Fruit fly (Drosophila melanogaster) whole organism, embryonic: ENCODE data around the gene Faa.

Experiments
- Atf3 ChIP-seq: fragments of 200-800 bp; sonication (Bioruptor generic); optimal IDR thresholded peaks from 3 replicates; lab custom pipeline; 2016; ENCODE audit warnings: missing biosample characterization, missing genetic modification characterization
- Awh ChIP-seq: fragments of 200-800 bp; sonication (Bioruptor generic); IDR thresholded peaks from 2 replicates; pipeline ENCODE4, ENCODE4 v1.3.6; 2022; ENCODE audit warnings: missing biosample characterization, missing genetic modification characterization
- C15 ChIP-seq: fragments of 200-800 bp; sonication (Bioruptor generic); IDR thresholded peaks from 3 replicates; pipeline ENCODE4 v1.3.6; 2022; ENCODE audit warnings: missing biosample characterization, missing genetic modification characterization
- CG10543 ChIP-seq: fragments of 200-800 bp; sonication (Bioruptor generic); optimal IDR thresholded peaks from 3 replicates; lab custom pipeline; 2017; ENCODE audit warnings: missing biosample characterization, mild to moderate bottlenecking, missing genetic modification characterization, moderate library complexity
- CG10654 ChIP-seq: fragments of 200-800 bp; sonication (Bioruptor generic); optimal IDR thresholded peaks from 2 replicates; lab custom pipeline; 2016; ENCODE audit warnings: missing biosample characterization, missing genetic modification characterization
- CG11456 ChIP-seq: fragments of 200-800 bp; sonication (Bioruptor generic); IDR thresholded peaks from 3 replicates; pipeline ENCODE4 v1.3.6; 2022; ENCODE audit warnings: missing biosample characterization, missing genetic modification characterization
- CG11696 ChIP-seq: fragments of 200-800 bp; sonication (Bioruptor generic); IDR thresholded peaks from 2 replicates; pipeline ENCODE4 v1.3.6; 2022; ENCODE audit warnings: missing biosample characterization, missing genetic modification characterization
- CG12769 ChIP-seq: fragments of 200-800 bp; sonication (Bioruptor generic); optimal IDR thresholded peaks from 2 replicates; lab custom pipeline; 2019; ENCODE audit warnings: missing biosample characterization, mild to moderate bottlenecking, missing genetic modification characterization, moderate library complexity
- CG14050 ChIP-seq: fragments of 200-800 bp; sonication (Bioruptor generic); IDR thresholded peaks from 3 replicates; pipeline ENCODE4 v1.3.6; 2022; ENCODE audit warnings: missing biosample characterization, missing genetic modification characterization
- CG15011 ChIP-seq: fragments of 200-800 bp; sonication (Bioruptor generic); optimal IDR thresholded peaks from 3 replicates; lab custom pipeline; 2018; ENCODE audit warnings: missing biosample characterization, mild to moderate bottlenecking, missing genetic modification characterization
- CG17361 ChIP-seq: fragments of 200-800 bp; sonication (Bioruptor generic); IDR thresholded peaks from 3 replicates; pipeline ENCODE4 v1.3.6; 2022; ENCODE audit warnings: missing biosample characterization, missing genetic modification characterization
- CG18476 ChIP-seq: fragments of 200-800 bp; sonication (Bioruptor generic); optimal IDR thresholded peaks from 2 replicates; lab custom pipeline; 2016; ENCODE audit warnings: missing biosample characterization, mild to moderate bottlenecking, missing genetic modification characterization
- CG2129 ChIP-seq: fragments of 200-800 bp; sonication (Bioruptor generic); IDR thresholded peaks from 2 replicates; pipeline ENCODE4 v1.3.6; 2022; ENCODE audit warnings: missing biosample characterization, missing genetic modification characterization; ENCODE audit not compliant: partially characterized antibody
- CG2199 ChIP-seq: fragments of 200-800 bp; sonication (Bioruptor generic); IDR thresholded peaks from 3 replicates; pipeline ENCODE4 v1.3.6; 2022; ENCODE audit warnings: missing biosample characterization, missing genetic modification characterization
- CG31388 ChIP-seq: fragments of 200-800 bp; sonication (Bioruptor generic); optimal IDR thresholded peaks from 2 replicates; lab custom pipeline; 2016; ENCODE audit warnings: missing biosample characterization, missing genetic modification characterization
- CG3163 ChIP-seq: fragments of 200-800 bp; sonication (Bioruptor generic); optimal IDR thresholded peaks from 3 replicates; lab custom pipeline; 2016; ENCODE audit warnings: missing biosample characterization, missing genetic modification characterization
- CG32532 ChIP-seq: fragments of 200-800 bp; sonication (Bioruptor generic); IDR thresholded peaks from 2 replicates; pipeline ENCODE4 v1.3.6; 2022; ENCODE audit warnings: missing biosample characterization, missing genetic modification characterization
- CG4424 ChIP-seq: fragments of 200-800 bp; sonication (Bioruptor generic); optimal IDR thresholded peaks from 3 replicates; lab custom pipeline; 2016; ENCODE audit warnings: missing biosample characterization, missing genetic modification characterization
- CG5180 ChIP-seq: fragments of 200-800 bp; sonication (Bioruptor generic); optimal IDR thresholded peaks from 3 replicates; lab custom pipeline; 2017; ENCODE audit warnings: missing biosample characterization, missing genetic modification characterization, mild to moderate bottlenecking, moderate library complexity, missing genetic modification reagents
- CG6854 ChIP-seq: fragments of 200-800 bp; sonication (Bioruptor generic); optimal IDR thresholded peaks from 3 replicates; lab custom pipeline; 2017; ENCODE audit warnings: missing biosample characterization, mild to moderate bottlenecking, missing genetic modification characterization
- CG8478 ChIP-seq: fragments of >200 bp; optimal IDR thresholded peaks from 2 replicates; lab custom pipeline; 2018
- Chrac-16 ChIP-seq: fragments of 200-800 bp; sonication (Bioruptor generic); optimal IDR thresholded peaks from 3 replicates; lab custom pipeline; 2016; ENCODE audit warnings: missing biosample characterization, missing genetic modification characterization
- D19A ChIP-seq: fragments of 200-800 bp; optimal IDR thresholded peaks from 3 replicates; lab custom pipeline; 2019; ENCODE audit warnings: missing biosample characterization, mild to moderate bottlenecking, missing genetic modification characterization, moderate library complexity
- Dip2 ChIP-seq: fragments of 200-800 bp; sonication (Bioruptor generic); IDR thresholded peaks from 2 replicates; pipeline ENCODE4 v1.3.6; 2022; ENCODE audit warnings: missing biosample characterization, missing genetic modification characterization
- Elba2 ChIP-seq: fragments of 200-800 bp; sonication (Bioruptor generic); optimal IDR thresholded peaks from 3 replicates; lab custom pipeline; 2016; ENCODE audit warnings: missing biosample characterization, missing genetic modification characterization
- H2.0 ChIP-seq: fragments of 200-800 bp; sonication (Bioruptor generic); IDR thresholded peaks from 2 replicates; pipeline ENCODE4 v1.3.6; 2022; ENCODE audit warnings: missing biosample characterization, missing genetic modification characterization
- HLH4C ChIP-seq: fragments of 200-800 bp; sonication (Bioruptor generic); IDR thresholded peaks from 3 replicates; pipeline ENCODE4 v1.3.6; 2022; ENCODE audit warnings: missing biosample characterization, missing genetic modification characterization; ENCODE audit not compliant: partially characterized antibody
- Hr51 ChIP-seq, 2 experiments: fragments of 200-800 bp; sonication (Bioruptor generic); optimal IDR thresholded peaks; 2 replicates in 1 of 2; 3 replicates in 1 of 2; lab custom pipeline; 2016 to 2018; ENCODE audit warnings: missing biosample characterization in 2 of 2, missing genetic modification characterization in 2 of 2, mild to moderate bottlenecking in 1 of 2, moderate library complexity in 1 of 2
- Oaz ChIP-seq: fragments of 200-800 bp; sonication (Bioruptor generic); IDR thresholded peaks from 2 replicates; pipeline ENCODE4 v1.3.6; 2022; ENCODE audit warnings: missing biosample characterization, missing genetic modification characterization
- ara ChIP-seq: fragments of 200-800 bp; sonication (Bioruptor generic); IDR thresholded peaks from 2 replicates; pipeline ENCODE4 v1.3.6; 2022; ENCODE audit warnings: missing biosample characterization, missing genetic modification characterization
- bigmax ChIP-seq: fragments of 200-800 bp; sonication (Bioruptor generic); optimal IDR thresholded peaks from 2 replicates; lab custom pipeline; 2018; ENCODE audit warnings: missing biosample characterization, mild to moderate bottlenecking, missing genetic modification characterization
- cad ChIP-seq: fragments of >200 bp; optimal IDR thresholded peaks from 2 replicates; lab custom pipeline; 2017; ENCODE audit warnings: missing biosample characterization, missing genetic modification characterization
- cato ChIP-seq: fragments of 200-800 bp; sonication (Bioruptor generic); optimal IDR thresholded peaks from 2 replicates; lab custom pipeline; 2016; ENCODE audit warnings: missing biosample characterization, missing genetic modification characterization, borderline replicate concordance
- caup ChIP-seq: fragments of 200-800 bp; sonication (Bioruptor generic); optimal IDR thresholded peaks from 3 replicates; lab custom pipeline; 2017; ENCODE audit warnings: missing biosample characterization, mild to moderate bottlenecking, missing genetic modification characterization, moderate library complexity; ENCODE audit not compliant: severe bottlenecking
- ci ChIP-seq: fragments of 200-800 bp; sonication (Bioruptor generic); IDR thresholded peaks from 3 replicates; pipeline ENCODE4 v1.3.6; 2022; ENCODE audit warnings: missing biosample characterization, missing genetic modification characterization
- crol ChIP-seq: fragments of 200-800 bp; sonication (Bioruptor generic); IDR thresholded peaks from 2 replicates; pipeline ENCODE4 v1.3.6; 2022; ENCODE audit warnings: missing biosample characterization, missing genetic modification characterization
- dmrt11E ChIP-seq: fragments of 200-800 bp; sonication (Bioruptor generic); optimal IDR thresholded peaks from 3 replicates; lab custom pipeline; 2018; ENCODE audit warnings: missing biosample characterization, mild to moderate bottlenecking, missing genetic modification characterization, moderate library complexity
- dysf ChIP-seq: fragments of 200-800 bp; sonication (Bioruptor generic); IDR thresholded peaks from 3 replicates; pipeline ENCODE4 v1.3.6; 2022; ENCODE audit warnings: missing biosample characterization, missing genetic modification characterization
- ewg ChIP-seq: fragments of 200-800 bp; sonication (Bioruptor generic); optimal IDR thresholded peaks from 3 replicates; lab custom pipeline; 2017; ENCODE audit warnings: mild to moderate bottlenecking, missing biosample characterization, missing genetic modification reagents, missing genetic modification characterization
- exex ChIP-seq: fragments of 200-800 bp; sonication (Bioruptor generic); optimal IDR thresholded peaks from 4 replicates; lab custom pipeline; 2018; ENCODE audit warnings: missing biosample characterization, mild to moderate bottlenecking, missing genetic modification characterization, moderate library complexity
- gem ChIP-seq: fragments of 200-800 bp; sonication (Bioruptor generic); optimal IDR thresholded peaks from 2 replicates; lab custom pipeline; 2019; ENCODE audit warnings: missing biosample characterization, mild to moderate bottlenecking, missing genetic modification characterization, moderate library complexity
- jigr1 ChIP-seq: fragments of 200-800 bp; sonication (Bioruptor generic); IDR thresholded peaks from 3 replicates; pipeline ENCODE4 v1.3.6; 2022; ENCODE audit warnings: missing biosample characterization, missing genetic modification characterization
- kni ChIP-seq: fragments of 200-800 bp; sonication (Bioruptor generic); optimal IDR thresholded peaks from 3 replicates; lab custom pipeline; 2017; ENCODE audit warnings: mild to moderate bottlenecking, missing biosample characterization, missing genetic modification reagents, missing genetic modification characterization
- lola ChIP-seq, 3 experiments: fragments of >200 bp in 2 of 3; fragments of 200-800 bp in 1 of 3; sonication (Bioruptor generic) in 1 of 3; optimal IDR thresholded peaks; 2 replicates each; lab custom pipeline; 2017 to 2019; ENCODE audit warnings: missing biosample characterization in 3 of 3, missing genetic modification characterization in 3 of 3, mild to moderate bottlenecking in 1 of 3, moderate library complexity in 1 of 3
- sd ChIP-seq: fragments of 200-800 bp; sonication (Bioruptor generic); optimal IDR thresholded peaks from 3 replicates; lab custom pipeline; 2018; ENCODE audit warnings: missing biosample characterization, mild to moderate bottlenecking, missing genetic modification characterization, moderate library complexity
- sim ChIP-seq: fragments of 200-800 bp; sonication (Bioruptor generic); IDR thresholded peaks from 2 replicates; pipeline ENCODE4 v1.3.6; 2022; ENCODE audit warnings: missing biosample characterization, missing genetic modification characterization
- sqz ChIP-seq: fragments of 200-800 bp; sonication (Bioruptor generic); optimal IDR thresholded peaks from 3 replicates; lab custom pipeline; 2018; ENCODE audit warnings: missing biosample characterization, mild to moderate bottlenecking, missing genetic modification characterization
- sug ChIP-seq: fragments of 200-800 bp; optimal IDR thresholded peaks from 2 replicates; lab custom pipeline; 2019; ENCODE audit warnings: missing biosample characterization, mild to moderate bottlenecking, missing genetic modification characterization, moderate library complexity
- tgo ChIP-seq: fragments of 200-800 bp; sonication (Bioruptor generic); IDR thresholded peaks from 3 replicates; pipeline ENCODE4 v1.3.6; 2022; ENCODE audit warnings: missing biosample characterization, missing genetic modification characterization
- ttk ChIP-seq: fragments of 200-800 bp; sonication (Bioruptor generic); IDR thresholded peaks from 2 replicates; pipeline ENCODE4 v2.1.2; 2022; ENCODE audit warnings: missing biosample characterization, missing genetic modification characterization
- vfl ChIP-seq: fragments of 200-800 bp; sonication (Bioruptor generic); optimal IDR thresholded peaks from 2 replicates; lab custom pipeline; 2016; ENCODE audit warnings: missing biosample characterization, missing genetic modification characterization
- zf30C ChIP-seq: fragments of 200-800 bp; sonication (Bioruptor generic); optimal IDR thresholded peaks from 3 replicates; lab custom pipeline; 2018; ENCODE audit warnings: missing biosample characterization, mild to moderate bottlenecking, missing genetic modification characterization

The Faa gene

dm6 chr3L:4099194-4099593 lies 25.4 kb upstream of the Faa start (continued):
- no peak for TF ChIP-seq CG8478 (lab: Kevin White, UChicago)
- TF ChIP-seq Awh (GFP tag; lab: Robert Waterston, UW) = no peak
- no peak for TF ChIP-seq D19A (tag; lab: Kevin White, UChicago)
- TF ChIP-seq caup (GFP tag; lab: Kevin White, UChicago) = peak; percentile 14
- no peak for TF ChIP-seq ara (GFP tag; lab: Robert Waterston, UW)
- TF ChIP-seq sug (tag; lab: Kevin White, UChicago) = peak; percentile 73
- TF ChIP-seq cad = no peak
- no peak for TF ChIP-seq dmrt11E
- no peak for TF ChIP-seq ewg (GFP tag; lab: Kevin White, UChicago)
- no peak for TF ChIP-seq Atf3 (GFP tag; lab: Kevin White, UChicago)
- no peak for TF ChIP-seq Elba2
- peak; percentile 95 for TF ChIP-seq exex (tag; lab: Kevin White, UChicago)
- TF ChIP-seq lola (GFP tag; optimal IDR thresholded peaks at IDR 0.05; lab: Kevin White, UChicago) = no peak
- no peak for TF ChIP-seq ttk (GFP tag; lab: Robert Waterston, UW)
- TF ChIP-seq gem = no peak
- no peak for TF ChIP-seq bigmax
- TF ChIP-seq CG17361 (GFP tag; lab: Robert Waterston, UW) = no peak
- TF ChIP-seq CG10654 (GFP tag; lab: Kevin White, UChicago) = no peak
- no peak for TF ChIP-seq HLH4C
- TF ChIP-seq dysf = no peak
- TF ChIP-seq Chrac-16 (GFP tag; lab: Kevin White, UChicago) = no peak
- peak; percentile 71 for TF ChIP-seq kni (GFP tag; lab: Kevin White, UChicago)
- peak; percentile 1 for TF ChIP-seq sd
- TF ChIP-seq Oaz = no peak

dm6 chr3L:4096546-4096945 lies 22.8 kb upstream of the Faa start:
- no peak for TF ChIP-seq Dip2 (GFP tag; lab: Robert Waterston, UW)
- no peak for TF ChIP-seq tgo (GFP tag; lab: Robert Waterston, UW)
- no peak for TF ChIP-seq CG11696 (GFP tag; lab: Robert Waterston, UW)
- no peak for TF ChIP-seq H2.0 (GFP tag; lab: Robert Waterston, UW)
- no peak for TF ChIP-seq sqz (GFP tag; lab: Kevin White, UChicago)
- no peak for TF ChIP-seq CG6854
- TF ChIP-seq vfl (GFP tag; lab: Kevin White, UChicago) = no peak
- no peak for TF ChIP-seq C15 (GFP tag; lab: Robert Waterston, UW)
- TF ChIP-seq caup (GFP tag; lab: Kevin White, UChicago) = no peak
- TF ChIP-seq CG10543 (GFP tag; lab: Kevin White, UChicago) = peak; percentile 19
- no peak for TF ChIP-seq Hr51 (GFP tag; optimal IDR thresholded peaks at IDR 0.05; lab: Kevin White, UChicago)
- no peak for TF ChIP-seq CG32532 (GFP tag; lab: Robert Waterston, UW)
- peak; percentile 95 for TF ChIP-seq crol (GFP tag; lab: Robert Waterston, UW)
- no peak for TF ChIP-seq CG3163 (GFP tag; lab: Kevin White, UChicago)
- TF ChIP-seq CG2129 (GFP tag; lab: Robert Waterston, UW) = no peak
- 0 out of 3 replicates have a peak, but pooled peaks have one; percentile 59 for TF ChIP-seq CG2199
- peak; percentile 50 for TF ChIP-seq kni (GFP tag; lab: Kevin White, UChicago)
- TF ChIP-seq CG18476 (GFP tag; lab: Kevin White, UChicago) = no peak
- TF ChIP-seq ttk (GFP tag; lab: Robert Waterston, UW) = no peak
- TF ChIP-seq cato (GFP tag; lab: Kevin White, UChicago) = no peak
- no peak for TF ChIP-seq CG4424
- TF ChIP-seq CG15011 (GFP tag; lab: Kevin White, UChicago) = no peak
- TF ChIP-seq ci (GFP tag; lab: Robert Waterston, UW) = peak; percentile 39; the same call in 1 of the 3 replicates
- no peak for TF ChIP-seq sim
- no peak for TF ChIP-seq zf30C
- TF ChIP-seq CG14050 (GFP tag; lab: Robert Waterston, UW) = no peak
- peak; percentile 53 for TF ChIP-seq CG12769
- TF ChIP-seq CG11456 (GFP tag; lab: Robert Waterston, UW) = no peak
- TF ChIP-seq CG31388 (GFP tag; lab: Kevin White, UChicago) = no peak
- TF ChIP-seq CG5180 (GFP tag; lab: Kevin White, UChicago) = peak; percentile 96
- no peak for TF ChIP-seq jigr1
